Fruit fly (Drosophila melanogaster) whole organism, embryonic: Measurements from ENCODE around the gene CG31064.

Source experiments
- ATbp ChIP-seq: fragments of 200-800 bp; sonication (Bioruptor generic); optimal IDR thresholded peaks from 2 replicates; lab custom pipeline; 2017; ENCODE audit warnings: missing biosample characterization, mild to moderate bottlenecking, missing genetic modification characterization, missing genetic modification reagents
- Blimp-1 ChIP-seq: fragments of 200-800 bp; sonication (Bioruptor generic); optimal IDR thresholded peaks from 3 replicates; lab custom pipeline; 2018; ENCODE audit warnings: missing biosample characterization, missing genetic modification characterization, mild to moderate bottlenecking, moderate library complexity, missing genetic modification reagents
- CG10321 ChIP-seq: fragments of 200-800 bp; sonication (Bioruptor generic); IDR thresholded peaks from 2 replicates; pipeline ENCODE4 v1.3.6; 2022; ENCODE audit warnings: missing biosample characterization, missing genetic modification characterization
- CG10543 ChIP-seq: fragments of 200-800 bp; sonication (Bioruptor generic); optimal IDR thresholded peaks from 3 replicates; lab custom pipeline; 2017; ENCODE audit warnings: missing biosample characterization, mild to moderate bottlenecking, missing genetic modification characterization, moderate library complexity
- CG17568 ChIP-seq: fragments of 200-800 bp; sonication (Bioruptor generic); optimal IDR thresholded peaks from 2 replicates; lab custom pipeline; 2018; ENCODE audit warnings: missing biosample characterization, mild to moderate bottlenecking, missing genetic modification characterization, moderate library complexity
- CG18764 ChIP-seq: fragments of 200-800 bp; sonication (Bioruptor generic); optimal IDR thresholded peaks from 3 replicates; lab custom pipeline; 2016; ENCODE audit warnings: missing biosample characterization, missing genetic modification characterization
- CG34224 ChIP-seq: fragments of 200-800 bp; sonication (Bioruptor generic); IDR thresholded peaks from 3 replicates; pipeline ENCODE4 v1.3.6; 2022; ENCODE audit warnings: missing biosample characterization, missing genetic modification characterization; ENCODE audit not compliant: partially characterized antibody
- CG34422 ChIP-seq: fragments of 200-800 bp; sonication (Bioruptor generic); IDR thresholded peaks from 3 replicates; pipeline ENCODE4 v1.3.6; 2022; ENCODE audit warnings: missing biosample characterization, missing genetic modification characterization
- CG3847 ChIP-seq: fragments of 200-800 bp; sonication (Bioruptor generic); IDR thresholded peaks from 2 replicates; pipeline ENCODE4 v1.3.6; 2022; ENCODE audit warnings: missing biosample characterization, missing genetic modification characterization
- CG3995 ChIP-seq: fragments of 200-800 bp; sonication (Bioruptor generic); optimal IDR thresholded peaks from 3 replicates; lab custom pipeline; 2016; ENCODE audit warnings: missing biosample characterization, missing genetic modification characterization
- CG4360 ChIP-seq: fragments of 200-800 bp; sonication (Bioruptor generic); IDR thresholded peaks from 2 replicates; pipeline ENCODE4 v1.3.6; 2022; ENCODE audit warnings: missing biosample characterization, missing genetic modification characterization
- CG5180 ChIP-seq: fragments of 200-800 bp; sonication (Bioruptor generic); optimal IDR thresholded peaks from 3 replicates; lab custom pipeline; 2017; ENCODE audit warnings: missing biosample characterization, missing genetic modification characterization, mild to moderate bottlenecking, moderate library complexity, missing genetic modification reagents
- CG8478 ChIP-seq: fragments of >200 bp; optimal IDR thresholded peaks from 2 replicates; lab custom pipeline; 2018
- CG9215 ChIP-seq: fragments of 200-800 bp; sonication (Bioruptor generic); IDR thresholded peaks from 2 replicates; pipeline ENCODE4 v1.3.6; 2022; ENCODE audit warnings: missing biosample characterization, missing genetic modification characterization
- Camta ChIP-seq: fragments of 200-800 bp; sonication (Bioruptor generic); optimal IDR thresholded peaks from 2 replicates; lab custom pipeline; 2016; ENCODE audit warnings: missing biosample characterization, missing genetic modification characterization
- Dbx ChIP-seq: fragments of 200-800 bp; sonication (Bioruptor generic); IDR thresholded peaks from 3 replicates; pipeline ENCODE4 v1.3.6; 2022; ENCODE audit warnings: missing biosample characterization, missing genetic modification characterization
- Drgx ChIP-seq: fragments of 200-800 bp; sonication (Bioruptor generic); IDR thresholded peaks from 2 replicates; pipeline ENCODE4 v1.3.6; 2022; ENCODE audit warnings: missing biosample characterization, missing genetic modification characterization
- Elba2 ChIP-seq: fragments of 200-800 bp; sonication (Bioruptor generic); optimal IDR thresholded peaks from 3 replicates; lab custom pipeline; 2016; ENCODE audit warnings: missing biosample characterization, missing genetic modification characterization
- Myb ChIP-seq: fragments of 200-800 bp; sonication (Bioruptor generic); optimal IDR thresholded peaks from 2 replicates; lab custom pipeline; 2016; ENCODE audit warnings: missing biosample characterization, missing genetic modification characterization
- Nf-YB ChIP-seq: fragments of 200-800 bp; sonication (Bioruptor generic); optimal IDR thresholded peaks from 3 replicates; lab custom pipeline; 2019; ENCODE audit warnings: missing biosample characterization, mild to moderate bottlenecking, missing genetic modification characterization, moderate library complexity
- NfI ChIP-seq: fragments of 200-800 bp; sonication (Bioruptor generic); optimal IDR thresholded peaks from 3 replicates; lab custom pipeline; 2018; ENCODE audit warnings: missing biosample characterization, mild to moderate bottlenecking, missing genetic modification characterization, moderate library complexity
- Sin3A ChIP-seq: fragments of >200 bp; optimal IDR thresholded peaks from 2 replicates; lab custom pipeline; 2018
- Spps ChIP-seq: fragments of 200-800 bp; sonication (Bioruptor generic); optimal IDR thresholded peaks from 2 replicates; lab custom pipeline; 2018; ENCODE audit warnings: missing biosample characterization, mild to moderate bottlenecking, missing genetic modification characterization
- Sry-δ ChIP-seq: fragments of 200-800 bp; sonication (Bioruptor generic); optimal IDR thresholded peaks from 2 replicates; lab custom pipeline; 2016; ENCODE audit warnings: missing biosample characterization, missing genetic modification characterization
- Vsx1 ChIP-seq: fragments of 200-800 bp; sonication (Bioruptor generic); optimal IDR thresholded peaks from 2 replicates; lab custom pipeline; 2017; ENCODE audit warnings: missing biosample characterization, mild to moderate bottlenecking, missing genetic modification characterization, missing genetic modification reagents
- Xrp1 ChIP-seq: fragments of 200-800 bp; sonication (Bioruptor generic); IDR thresholded peaks from 2 replicates; pipeline ENCODE4 v1.3.6; 2022; ENCODE audit warnings: missing biosample characterization, missing genetic modification characterization
- abd-A ChIP-seq: fragments of 200-800 bp; sonication (Bioruptor generic); optimal IDR thresholded peaks from 3 replicates; lab custom pipeline; 2019; ENCODE audit warnings: missing biosample characterization, mild to moderate bottlenecking, missing genetic modification characterization, moderate library complexity
- az2 ChIP-seq: fragments of 200-800 bp; sonication (Bioruptor generic); optimal IDR thresholded peaks from 3 replicates; lab custom pipeline; 2016; ENCODE audit warnings: missing biosample characterization, missing genetic modification characterization
- bcd ChIP-seq: fragments of 200-800 bp; sonication (Bioruptor generic); optimal IDR thresholded peaks from 2 replicates; lab custom pipeline; 2017; ENCODE audit warnings: missing biosample characterization, mild to moderate bottlenecking, missing genetic modification characterization
- bigmax ChIP-seq: fragments of 200-800 bp; sonication (Bioruptor generic); optimal IDR thresholded peaks from 2 replicates; lab custom pipeline; 2018; ENCODE audit warnings: missing biosample characterization, mild to moderate bottlenecking, missing genetic modification characterization
- cg ChIP-seq: fragments of 200-800 bp; sonication (Bioruptor generic); optimal IDR thresholded peaks from 3 replicates; lab custom pipeline; 2019; ENCODE audit warnings: missing biosample characterization, mild to moderate bottlenecking, missing genetic modification characterization, moderate library complexity
- chif ChIP-seq, 2 experiments: fragments of 200-800 bp; sonication (Bioruptor generic); optimal IDR thresholded peaks; 3 replicates each; lab custom pipeline; 2016; ENCODE audit warnings: missing biosample characterization in 2 of 2, missing genetic modification characterization in 2 of 2
- chinmo ChIP-seq: fragments of 200-800 bp; sonication (Bioruptor generic); IDR thresholded peaks from 4 replicates; pipeline ENCODE4 v1.3.6; 2022; ENCODE audit warnings: missing biosample characterization, missing genetic modification characterization; ENCODE audit not compliant: partially characterized antibody
- crol ChIP-seq: fragments of 200-800 bp; sonication (Bioruptor generic); IDR thresholded peaks from 2 replicates; pipeline ENCODE4 v1.3.6; 2022; ENCODE audit warnings: missing biosample characterization, missing genetic modification characterization
- gem ChIP-seq: fragments of 200-800 bp; sonication (Bioruptor generic); optimal IDR thresholded peaks from 2 replicates; lab custom pipeline; 2019; ENCODE audit warnings: missing biosample characterization, mild to moderate bottlenecking, missing genetic modification characterization, moderate library complexity
- hbn ChIP-seq: fragments of 200-800 bp; sonication (Bioruptor generic); IDR thresholded peaks from 2 replicates; pipeline ENCODE4 v1.3.6; 2022; ENCODE audit warnings: missing biosample characterization, missing genetic modification characterization; ENCODE audit not compliant: partially characterized antibody
- kay ChIP-seq: fragments of 200-800 bp; sonication (Bioruptor generic); optimal IDR thresholded peaks from 2 replicates; lab custom pipeline; 2016; ENCODE audit warnings: missing biosample characterization, missing genetic modification characterization
- mirr ChIP-seq: fragments of 200-800 bp; sonication (Bioruptor generic); optimal IDR thresholded peaks from 3 replicates; lab custom pipeline; 2018; ENCODE audit warnings: missing biosample characterization, mild to moderate bottlenecking, missing genetic modification characterization
- nmo ChIP-seq: fragments of 200-800 bp; sonication (Bioruptor generic); optimal IDR thresholded peaks from 2 replicates; lab custom pipeline; 2018; ENCODE audit warnings: missing biosample characterization, mild to moderate bottlenecking, missing genetic modification characterization, moderate library complexity
- pros ChIP-seq: fragments of 200-800 bp; sonication (Bioruptor generic); optimal IDR thresholded peaks from 3 replicates; lab custom pipeline; 2019; ENCODE audit warnings: missing biosample characterization, mild to moderate bottlenecking, missing genetic modification characterization, moderate library complexity
- pzg ChIP-seq: fragments of 200-800 bp; sonication (Bioruptor generic); optimal IDR thresholded peaks from 3 replicates; lab custom pipeline; 2018; ENCODE audit warnings: missing biosample characterization, mild to moderate bottlenecking, missing genetic modification characterization, moderate library complexity
- rib ChIP-seq: fragments of 200-800 bp; sonication (Bioruptor generic); IDR thresholded peaks from 2 replicates; pipeline ENCODE4 v1.3.6; 2022; ENCODE audit warnings: missing biosample characterization, missing genetic modification characterization
- ro ChIP-seq: fragments of 200-800 bp; sonication (Bioruptor generic); IDR thresholded peaks from 2 replicates; pipeline ENCODE4 v1.3.6; 2022; ENCODE audit warnings: missing biosample characterization, missing genetic modification characterization
- shn ChIP-seq: fragments of 200-800 bp; sonication (Bioruptor generic); optimal IDR thresholded peaks from 3 replicates; lab custom pipeline; 2016; ENCODE audit warnings: missing biosample characterization, missing genetic modification characterization
- slbo ChIP-seq: fragments of 200-800 bp; sonication (Bioruptor generic); IDR thresholded peaks from 2 replicates; pipeline ENCODE4 v1.3.6; 2022; ENCODE audit warnings: missing biosample characterization, missing genetic modification characterization
- tgo ChIP-seq: fragments of 200-800 bp; sonication (Bioruptor generic); IDR thresholded peaks from 3 replicates; pipeline ENCODE4 v1.3.6; 2022; ENCODE audit warnings: missing biosample characterization, missing genetic modification characterization
- vfl ChIP-seq: fragments of 200-800 bp; sonication (Bioruptor generic); optimal IDR thresholded peaks from 2 replicates; lab custom pipeline; 2016; ENCODE audit warnings: missing biosample characterization, missing genetic modification characterization
- vnd ChIP-seq: fragments of 200-800 bp; sonication (Bioruptor generic); IDR thresholded peaks from 3 replicates; pipeline ENCODE4 v1.3.6; 2022; ENCODE audit warnings: missing biosample characterization, missing genetic modification characterization; ENCODE audit not compliant: partially characterized antibody
- wor ChIP-seq: fragments of 200-800 bp; sonication (Bioruptor generic); IDR thresholded peaks from 2 replicates; pipeline ENCODE4 v1.3.6; 2022; ENCODE audit warnings: missing biosample characterization, missing genetic modification characterization
- zfh2 ChIP-seq: fragments of 200-800 bp; sonication (Bioruptor generic); optimal IDR thresholded peaks from 2 replicates; lab custom pipeline; 2016; ENCODE audit warnings: missing biosample characterization, missing genetic modification characterization

CG31064 gene

dm6 chr3R:27246264-27246663 lies 7.4 kb upstream of the CG31064 start (continued):
- TF ChIP-seq zfh2 (no peak), CG3847 (GFP tag; lab: Robert Waterston, UW) (peak; percentile 45), Dbx (0 out of 3 replicates have a peak, but pooled peaks have one; percentile 37), CG3995 (GFP tag; lab: Kevin White, UChicago) (no peak), Camta (GFP tag; lab: Kevin White, UChicago) (no peak), Sin3A (lab: Kevin White, UChicago) (no peak), Xrp1 (GFP tag; lab: Robert Waterston, UW) (peak; percentile 79), az2 (peak; percentile 67), bigmax (GFP tag; lab: Kevin White, UChicago) (no peak), vfl (GFP tag; lab: Kevin White, UChicago) (no peak), NfI (GFP tag; lab: Kevin White, UChicago) (peak; percentile 52), wor (GFP tag; lab: Robert Waterston, UW) (peak; percentile 27; the same call in 1 of the 2 replicates), ATbp (GFP tag; lab: Kevin White, UChicago) (peak; percentile 53), bcd (GFP tag; lab: Kevin White, UChicago) (peak; percentile 67), Drgx (GFP tag; lab: Robert Waterston, UW) (peak; percentile 43; the same call in 1 of the 2 replicates), slbo (GFP tag; lab: Robert Waterston, UW) (peak; percentile 67)
- TF ChIP-seq, all 482 proteins: peak for 224

- TF ChIP-seq abd-A, result peak; percentile 26
- peak; percentile 89; the same call in 3 of the 4 replicates for TF ChIP-seq chinmo
- no peak for TF ChIP-seq gem (tag; lab: Kevin White, UChicago)
- peak; percentile 13 for TF ChIP-seq pros
- peak in 1 of 2 experiments; percentile 17 for TF ChIP-seq chif (GFP tag; optimal IDR thresholded peaks at IDR 0.05; lab: Kevin White, UChicago)
- no peak for TF ChIP-seq CG17568 (GFP tag; lab: Kevin White, UChicago)
- TF ChIP-seq Sry-δ (GFP tag; lab: Kevin White, UChicago), result peak; percentile 16
- no peak for TF ChIP-seq vnd (GFP tag; lab: Robert Waterston, UW)
- no peak for TF ChIP-seq CG5180 (GFP tag; lab: Kevin White, UChicago)
- peak; percentile 47 for TF ChIP-seq Myb (GFP tag; lab: Kevin White, UChicago)
- 0 out of 3 replicates have a peak, but pooled peaks have one; percentile 33 for TF ChIP-seq CG34224 (GFP tag; lab: Robert Waterston, UW)
- TF ChIP-seq pzg, result peak; percentile 10
- peak; percentile 73 for TF ChIP-seq crol (GFP tag; lab: Robert Waterston, UW)
- TF ChIP-seq rib (GFP tag; lab: Robert Waterston, UW), result 0 out of 2 replicates have a peak, but pooled peaks have one; percentile 13
- TF ChIP-seq CG10543 (GFP tag; lab: Kevin White, UChicago), result peak; percentile 33
- peak; percentile 27 for TF ChIP-seq Nf-YB
- TF ChIP-seq CG10321 (GFP tag; lab: Robert Waterston, UW), result no peak
- peak; percentile 91 for TF ChIP-seq CG8478 (lab: Kevin White, UChicago)
- no peak for TF ChIP-seq CG18764
- no peak for TF ChIP-seq Vsx1
- TF ChIP-seq cg (GFP tag; lab: Kevin White, UChicago), result peak; percentile 70
- no peak for TF ChIP-seq Spps (tag; lab: Kevin White, UChicago)
- TF ChIP-seq Elba2 (GFP tag; lab: Kevin White, UChicago), result peak; percentile 39
- TF ChIP-seq ro (GFP tag; lab: Robert Waterston, UW), result no peak
- TF ChIP-seq CG9215 (GFP tag; lab: Robert Waterston, UW), result peak; percentile 26; the same call in 1 of the 2 replicates
- TF ChIP-seq shn (GFP tag; lab: Kevin White, UChicago), result peak; percentile 49
- peak; percentile 8 for TF ChIP-seq Blimp-1 (GFP tag; lab: Kevin White, UChicago)
- TF ChIP-seq CG34422 (GFP tag; lab: Robert Waterston, UW), result peak; percentile 56; the same call in 2 of the 3 replicates
- TF ChIP-seq mirr (GFP tag; lab: Kevin White, UChicago), result no peak
- peak; percentile 10 for TF ChIP-seq nmo (GFP tag; lab: Kevin White, UChicago)
- peak; percentile 38 for TF ChIP-seq kay
- 0 out of 3 replicates have a peak, but pooled peaks have one; percentile 19 for TF ChIP-seq tgo (GFP tag; lab: Robert Waterston, UW)
- TF ChIP-seq CG4360 (GFP tag; lab: Robert Waterston, UW), result peak; percentile 92
- TF ChIP-seq hbn (GFP tag; lab: Robert Waterston, UW), result no peak
- TF ChIP-seq Sin3A (lab: Kevin White, UChicago), result peak; percentile 0
These were observed 6.5 kb upstream of the CG31064 start for dm6 chr3R:27245401-27245757.
